Fruit fly (Drosophila melanogaster) whole organism, embryonic: ENCODE measurements around the gene Ero1L.
A peak's percentile ranks its signal among the peaks of the same experiment; 100 is the strongest.

Experiments
- Abd-B ChIP-seq: fragments of 200-800 bp; sonication (Bioruptor generic); optimal IDR thresholded peaks from 2 replicates; lab custom pipeline; 2018; ENCODE audit warnings: missing biosample characterization, mild to moderate bottlenecking, missing genetic modification characterization, moderate library complexity
- Atf3 ChIP-seq: fragments of 200-800 bp; sonication (Bioruptor generic); optimal IDR thresholded peaks from 3 replicates; lab custom pipeline; 2016; ENCODE audit warnings: missing biosample characterization, missing genetic modification characterization
- Awh ChIP-seq: fragments of 200-800 bp; sonication (Bioruptor generic); IDR thresholded peaks from 2 replicates; pipeline ENCODE4, ENCODE4 v1.3.6; 2022; ENCODE audit warnings: missing biosample characterization, missing genetic modification characterization
- B-H2 ChIP-seq: fragments of 200-800 bp; sonication (Bioruptor generic); optimal IDR thresholded peaks from 2 replicates; lab custom pipeline; 2018; ENCODE audit warnings: missing biosample characterization, mild to moderate bottlenecking, missing genetic modification characterization
- CG10565 ChIP-seq: fragments of 200-800 bp; sonication (Bioruptor generic); optimal IDR thresholded peaks from 3 replicates; lab custom pipeline; 2016; ENCODE audit warnings: missing biosample characterization, mild to moderate bottlenecking, missing genetic modification characterization
- CG10979 ChIP-seq: fragments of 200-800 bp; sonication (Bioruptor generic); optimal IDR thresholded peaks from 2 replicates; lab custom pipeline; 2018; ENCODE audit warnings: missing biosample characterization, mild to moderate bottlenecking, missing genetic modification characterization, moderate library complexity
- CG11085 ChIP-seq: fragments of 200-800 bp; sonication (Bioruptor generic); IDR thresholded peaks from 2 replicates; pipeline ENCODE4 v1.3.6; 2022; ENCODE audit warnings: missing biosample characterization, missing genetic modification characterization
- CG11695 ChIP-seq: fragments of 200-800 bp; sonication (Bioruptor generic); IDR thresholded peaks from 3 replicates; pipeline ENCODE4 v1.3.6; 2022; ENCODE audit warnings: missing biosample characterization, missing genetic modification characterization
- CG11723 ChIP-seq: fragments of 200-800 bp; sonication (Bioruptor generic); optimal IDR thresholded peaks from 2 replicates; lab custom pipeline; 2017; ENCODE audit warnings: missing biosample characterization, mild to moderate bottlenecking, missing genetic modification characterization
- CG12659 ChIP-seq: fragments of 200-800 bp; sonication (Bioruptor generic); optimal IDR thresholded peaks from 3 replicates; lab custom pipeline; 2017; ENCODE audit warnings: mild to moderate bottlenecking, missing biosample characterization, missing genetic modification reagents, missing genetic modification characterization
- CG13296 ChIP-seq: fragments of 200-800 bp; sonication (Bioruptor generic); optimal IDR thresholded peaks from 3 replicates; lab custom pipeline; 2018; ENCODE audit warnings: missing biosample characterization, mild to moderate bottlenecking, missing genetic modification characterization
- CG14860 ChIP-seq: fragments of 200-800 bp; sonication (Bioruptor generic); IDR thresholded peaks from 3 replicates; pipeline ENCODE4 v1.3.6; 2022; ENCODE audit warnings: missing biosample characterization, missing genetic modification characterization; ENCODE audit not compliant: partially characterized antibody
- CG15011 ChIP-seq: fragments of 200-800 bp; sonication (Bioruptor generic); optimal IDR thresholded peaks from 3 replicates; lab custom pipeline; 2018; ENCODE audit warnings: missing biosample characterization, mild to moderate bottlenecking, missing genetic modification characterization
- CG17802 ChIP-seq: fragments of 200-800 bp; sonication (Bioruptor generic); optimal IDR thresholded peaks from 2 replicates; lab custom pipeline; 2018; ENCODE audit warnings: missing biosample characterization, mild to moderate bottlenecking, missing genetic modification characterization, moderate library complexity
- CG30020 ChIP-seq: fragments of 200-800 bp; optimal IDR thresholded peaks from 2 replicates; lab custom pipeline; 2019; ENCODE audit warnings: missing biosample characterization, mild to moderate bottlenecking, missing genetic modification characterization, moderate library complexity
- CG3065 ChIP-seq: fragments of 200-800 bp; sonication (Bioruptor generic); optimal IDR thresholded peaks from 2 replicates; lab custom pipeline; 2016; ENCODE audit warnings: missing biosample characterization, missing genetic modification characterization
- CG31441 ChIP-seq: fragments of 200-800 bp; sonication (Bioruptor generic); IDR thresholded peaks from 2 replicates; pipeline ENCODE4 v1.3.6; 2022; ENCODE audit warnings: missing biosample characterization, missing genetic modification characterization
- CG3281 ChIP-seq: fragments of 200-800 bp; sonication (Bioruptor generic); optimal IDR thresholded peaks from 3 replicates; lab custom pipeline; 2017; ENCODE audit warnings: missing biosample characterization, mild to moderate bottlenecking, missing genetic modification characterization
- CG3847 ChIP-seq: fragments of 200-800 bp; sonication (Bioruptor generic); IDR thresholded peaks from 2 replicates; pipeline ENCODE4 v1.3.6; 2022; ENCODE audit warnings: missing biosample characterization, missing genetic modification characterization
- CG4424 ChIP-seq: fragments of 200-800 bp; sonication (Bioruptor generic); optimal IDR thresholded peaks from 3 replicates; lab custom pipeline; 2016; ENCODE audit warnings: missing biosample characterization, missing genetic modification characterization
- CG4617 ChIP-seq: fragments of 200-800 bp; sonication (Bioruptor generic); optimal IDR thresholded peaks from 3 replicates; lab custom pipeline; 2016; ENCODE audit warnings: missing biosample characterization, missing genetic modification characterization, borderline replicate concordance
- CG8944 ChIP-seq: fragments of 200-800 bp; sonication (Bioruptor generic); optimal IDR thresholded peaks from 3 replicates; lab custom pipeline; 2016; ENCODE audit warnings: missing biosample characterization, missing genetic modification characterization
- Camta ChIP-seq: fragments of 200-800 bp; sonication (Bioruptor generic); optimal IDR thresholded peaks from 2 replicates; lab custom pipeline; 2016; ENCODE audit warnings: missing biosample characterization, missing genetic modification characterization
- D19A ChIP-seq: fragments of 200-800 bp; optimal IDR thresholded peaks from 3 replicates; lab custom pipeline; 2019; ENCODE audit warnings: missing biosample characterization, mild to moderate bottlenecking, missing genetic modification characterization, moderate library complexity
- Elba2 ChIP-seq: fragments of 200-800 bp; sonication (Bioruptor generic); optimal IDR thresholded peaks from 3 replicates; lab custom pipeline; 2016; ENCODE audit warnings: missing biosample characterization, missing genetic modification characterization
- Fer3 ChIP-seq: fragments of 200-800 bp; sonication (Bioruptor generic); optimal IDR thresholded peaks from 2 replicates; lab custom pipeline; 2018; ENCODE audit warnings: missing biosample characterization, mild to moderate bottlenecking, missing genetic modification characterization, moderate library complexity
- H15 ChIP-seq: fragments of 200-800 bp; sonication (Bioruptor generic); IDR thresholded peaks from 3 replicates; pipeline ENCODE4 v1.3.6; 2022; ENCODE audit warnings: missing biosample characterization, missing genetic modification characterization
- Hsf ChIP-seq: fragments of 200-800 bp; sonication (Bioruptor generic); optimal IDR thresholded peaks from 3 replicates; lab custom pipeline; 2016; ENCODE audit warnings: missing biosample characterization, missing genetic modification characterization
- Lhr ChIP-seq: fragments of 200-800 bp; sonication (Bioruptor generic); optimal IDR thresholded peaks from 3 replicates; lab custom pipeline; 2017; ENCODE audit warnings: mild to moderate bottlenecking, missing biosample characterization, missing genetic modification reagents, missing genetic modification characterization
- Lpt ChIP-seq: fragments of >200 bp; optimal IDR thresholded peaks from 2 replicates; lab custom pipeline; 2018; ENCODE audit warnings: missing biosample characterization, missing genetic modification characterization
- MBD-R2 ChIP-seq: fragments of 200-800 bp; sonication (Bioruptor generic); IDR thresholded peaks from 2 replicates; pipeline ENCODE4 v1.3.6; 2022; ENCODE audit warnings: missing biosample characterization, missing genetic modification characterization
- Mrtf ChIP-seq: fragments of 200-800 bp; sonication (Bioruptor generic); IDR thresholded peaks from 3 replicates; pipeline ENCODE4 v1.3.6; 2022; ENCODE audit warnings: missing biosample characterization, missing genetic modification characterization
- Nf-YB ChIP-seq: fragments of 200-800 bp; sonication (Bioruptor generic); optimal IDR thresholded peaks from 3 replicates; lab custom pipeline; 2019; ENCODE audit warnings: missing biosample characterization, mild to moderate bottlenecking, missing genetic modification characterization, moderate library complexity
- Xrp1 ChIP-seq: fragments of 200-800 bp; sonication (Bioruptor generic); IDR thresholded peaks from 2 replicates; pipeline ENCODE4 v1.3.6; 2022; ENCODE audit warnings: missing biosample characterization, missing genetic modification characterization
- YL-1 ChIP-seq: fragments of 200-800 bp; sonication (Bioruptor generic); optimal IDR thresholded peaks from 3 replicates; lab custom pipeline; 2017; ENCODE audit warnings: missing biosample characterization, mild to moderate bottlenecking, missing genetic modification characterization
- abd-A ChIP-seq: fragments of 200-800 bp; sonication (Bioruptor generic); optimal IDR thresholded peaks from 3 replicates; lab custom pipeline; 2019; ENCODE audit warnings: missing biosample characterization, mild to moderate bottlenecking, missing genetic modification characterization, moderate library complexity
- ato ChIP-seq: fragments of 200-800 bp; sonication (Bioruptor generic); IDR thresholded peaks from 2 replicates; pipeline ENCODE4 v1.3.6; 2022; ENCODE audit warnings: missing biosample characterization, missing genetic modification characterization; ENCODE audit not compliant: partially characterized antibody
- bsh ChIP-seq, 2 experiments: fragments of 200-800 bp; sonication (Bioruptor generic); optimal IDR thresholded peaks; 2 replicates each; lab custom pipeline; 2017 to 2018; ENCODE audit warnings: mild to moderate bottlenecking in 2 of 2, missing biosample characterization in 2 of 2, missing genetic modification characterization in 2 of 2, moderate library complexity in 1 of 2
- chn ChIP-seq: fragments of 200-800 bp; sonication (Bioruptor generic); optimal IDR thresholded peaks from 2 replicates; lab custom pipeline; 2016; ENCODE audit warnings: missing biosample characterization, missing genetic modification characterization
- crol ChIP-seq: fragments of 200-800 bp; sonication (Bioruptor generic); IDR thresholded peaks from 2 replicates; pipeline ENCODE4 v1.3.6; 2022; ENCODE audit warnings: missing biosample characterization, missing genetic modification characterization
- dmrt99B ChIP-seq: fragments of 200-800 bp; sonication (Bioruptor generic); optimal IDR thresholded peaks from 2 replicates; lab custom pipeline; 2018; ENCODE audit warnings: missing biosample characterization, mild to moderate bottlenecking, missing genetic modification characterization, moderate library complexity
- eve ChIP-seq, 2 experiments: fragments of >200 bp; optimal IDR thresholded peaks; 2 replicates each; lab custom pipeline; 2017; ENCODE audit warnings: missing biosample characterization in 2 of 2, missing genetic modification characterization in 2 of 2
- luna ChIP-seq: fragments of 200-800 bp; sonication (Bioruptor generic); optimal IDR thresholded peaks from 2 replicates; lab custom pipeline; 2016; ENCODE audit warnings: missing biosample characterization, missing genetic modification characterization
- nerfin-1 ChIP-seq: fragments of 200-800 bp; sonication (Bioruptor generic); optimal IDR thresholded peaks from 3 replicates; lab custom pipeline; 2019; ENCODE audit warnings: missing biosample characterization, mild to moderate bottlenecking, missing genetic modification characterization, moderate library complexity
- onecut ChIP-seq: fragments of 200-800 bp; sonication (Bioruptor generic); IDR thresholded peaks from 2 replicates; pipeline ENCODE4 v1.3.6; 2022; ENCODE audit warnings: missing biosample characterization, missing genetic modification characterization
- sens ChIP-seq: fragments of 200-800 bp; sonication (Bioruptor generic); peaks from one replicate; lab custom pipeline; 2016; ENCODE audit warnings: missing biosample characterization, missing genetic modification characterization
- sens-2 ChIP-seq: fragments of 200-800 bp; sonication (Bioruptor generic); IDR thresholded peaks from 2 replicates; pipeline ENCODE4 v1.3.6; 2022; ENCODE audit warnings: missing biosample characterization, missing genetic modification characterization
- tin ChIP-seq: fragments of 200-800 bp; sonication (Bioruptor generic); optimal IDR thresholded peaks from 3 replicates; lab custom pipeline; 2016; ENCODE audit warnings: missing biosample characterization, missing genetic modification characterization
- tna ChIP-seq: fragments of 200-800 bp; sonication (Bioruptor generic); IDR thresholded peaks from 2 replicates; pipeline ENCODE4 v1.3.6; 2022; ENCODE audit warnings: missing biosample characterization, missing genetic modification characterization; ENCODE audit not compliant: partially characterized antibody
- zfh2 ChIP-seq: fragments of 200-800 bp; sonication (Bioruptor generic); optimal IDR thresholded peaks from 2 replicates; lab custom pipeline; 2016; ENCODE audit warnings: missing biosample characterization, missing genetic modification characterization

The Ero1L gene

dm6 chr3L:4169957-4170651 lies at the start of gene Ero1L (continued):
- TF ChIP-seq CG11695 (GFP tag; lab: Robert Waterston, UW) (peak; percentile 51; the same call in 1 of the 3 replicates), Mrtf (GFP tag; lab: Robert Waterston, UW) (no peak), Elba2 (GFP tag; lab: Kevin White, UChicago) (no peak), Awh (no peak), Xrp1 (GFP tag; lab: Robert Waterston, UW) (peak; percentile 27; the same call in 1 of the 2 replicates), CG3847 (GFP tag; lab: Robert Waterston, UW) (peak; percentile 54), luna (no peak), CG13296 (no peak), CG11085 (GFP tag; lab: Robert Waterston, UW) (no peak), CG10979 (tag; lab: Kevin White, UChicago) (peak; percentile 29), CG4424 (GFP tag; lab: Kevin White, UChicago) (peak; percentile 34), CG8944 (GFP tag; lab: Kevin White, UChicago) (peak; percentile 12), Camta (no peak), bsh (GFP tag; optimal IDR thresholded peaks at IDR 0.05; lab: Kevin White, UChicago) (no peak), sens (GFP tag; lab: Kevin White, UChicago) (peak; percentile 54), CG4617 (GFP tag; lab: Kevin White, UChicago) (peak; percentile 87), Lhr (peak; percentile 82), CG31441 (GFP tag; lab: Robert Waterston, UW) (peak; percentile 78), onecut (GFP tag; lab: Robert Waterston, UW) (peak; percentile 26; the same call in 1 of the 2 replicates), Nf-YB (peak; percentile 9), CG14860 (GFP tag; lab: Robert Waterston, UW) (no peak), nerfin-1 (peak; percentile 21), zfh2 (GFP tag; lab: Kevin White, UChicago) (no peak), abd-A (tag; lab: Kevin White, UChicago) (peak; percentile 67), Abd-B (peak; percentile 51), CG17802 (tag; lab: Kevin White, UChicago) (no peak), CG3065 (GFP tag; lab: Kevin White, UChicago) (no peak), Hsf (no peak), dmrt99B (tag; lab: Kevin White, UChicago) (no peak), Atf3 (GFP tag; lab: Kevin White, UChicago) (no peak), CG3281 (GFP tag; lab: Kevin White, UChicago) (peak; percentile 5), sens-2 (GFP tag; lab: Robert Waterston, UW) (no peak), CG11723 (GFP tag; lab: Kevin White, UChicago) (no peak), Lpt (no peak), CG12659 (GFP tag; lab: Kevin White, UChicago) (peak; percentile 67), H15 (GFP tag; lab: Robert Waterston, UW) (no peak), chn (GFP tag; lab: Kevin White, UChicago) (no peak), eve (GFP tag; optimal IDR thresholded peaks at IDR 0.05; lab: Kevin White, UChicago) (no peak), crol (GFP tag; lab: Robert Waterston, UW) (no peak), ato (GFP tag; lab: Robert Waterston, UW) (0 out of 2 replicates have a peak, but pooled peaks have one; percentile 50), D19A (tag; lab: Kevin White, UChicago) (peak; percentile 42), CG30020 (no peak), B-H2 (GFP tag; lab: Kevin White, UChicago) (no peak), MBD-R2 (GFP tag; lab: Robert Waterston, UW) (peak; percentile 64), Fer3 (tag; lab: Kevin White, UChicago) (peak; percentile 38), CG15011 (GFP tag; lab: Kevin White, UChicago) (no peak), YL-1 (GFP tag; lab: Kevin White, UChicago) (peak; percentile 81), tin (GFP tag; lab: Kevin White, UChicago) (peak; percentile 35), tna (GFP tag; lab: Robert Waterston, UW) (no peak), CG10565 (GFP tag; lab: Kevin White, UChicago) (no peak)
